Fruit fly (Drosophila melanogaster) S2 (cell line): Measurements from ENCODE around the gene RpL28.

ENCODE experiments used
- CG8478 ChIP-seq: fragments of >200 bp; optimal IDR thresholded peaks from 2 replicates; lab custom pipeline; 2018
- CTCF ChIP-seq, 2 experiments: fragments of >200 bp; optimal IDR thresholded peaks; 2 replicates each; lab custom pipeline; 2018

- TF ChIP-seq CTCF (optimal IDR thresholded peaks at IDR 0.05; lab: Kevin White, UChicago), result no peak
- TF ChIP-seq CG8478 (lab: Kevin White, UChicago), result no peak
Observed at dm6 chr3L:3177872-3178271, 44.9 kb downstream of the RpL28 start.
